Fruit fly (Drosophila melanogaster): ENCODE data around the gene wat.

Gene wat

dm6 chr3R:28985887-28986286, 34.3 kb downstream of the wat start (continued):
- no peak for TF ChIP-seq Mes4 (GFP tag; optimal IDR thresholded peaks at IDR 0.05)
- TF ChIP-seq nau (GFP tag; optimal IDR thresholded peaks at IDR 0.05) = no peak
- TF ChIP-seq Hsf (GFP tag; optimal IDR thresholded peaks at IDR 0.05) = no peak
- no peak for TF ChIP-seq CG14710 (tag; optimal IDR thresholded peaks at IDR 0.05)
- TF ChIP-seq usp (GFP tag; optimal IDR thresholded peaks at IDR 0.05) = no peak
- TF ChIP-seq NC2α (GFP tag; optimal IDR thresholded peaks at IDR 0.05) = no peak
- TF ChIP-seq CG3995 (GFP tag; optimal IDR thresholded peaks at IDR 0.05) = no peak
- TF ChIP-seq crol (GFP tag; IDR thresholded peaks at IDR 0.05) = no peak
- TF ChIP-seq CG5180 (GFP tag; optimal IDR thresholded peaks at IDR 0.05) = no peak
- no peak for TF ChIP-seq CG32767 (GFP tag; IDR thresholded peaks at IDR 0.05)
- TF ChIP-seq Dbx (GFP tag; IDR thresholded peaks at IDR 0.05) = no peak
- no peak for TF ChIP-seq CG17568 (GFP tag; optimal IDR thresholded peaks at IDR 0.05)
- TF ChIP-seq CG11504 (tag; optimal IDR thresholded peaks at IDR 0.05) = peak; percentile 15
- TF ChIP-seq Mad (GFP tag; optimal IDR thresholded peaks at IDR 0.05) = no peak
- TF ChIP-seq eve (GFP tag; optimal IDR thresholded peaks at IDR 0.05) = no peak
- 0 out of 3 replicates have a peak, but pooled peaks have one; percentile 11 for TF ChIP-seq Optix (GFP tag; IDR thresholded peaks at IDR 0.05)
- TF ChIP-seq CG10267 (tag; optimal IDR thresholded peaks at IDR 0.05) = no peak
- no peak for TF ChIP-seq Dll (GFP tag; IDR thresholded peaks at IDR 0.05; ENCODE audit: partially characterized antibody)
- peak; percentile 24 for TF ChIP-seq sens (GFP tag)
- TF ChIP-seq cwo (GFP tag; optimal IDR thresholded peaks at IDR 0.05) = no peak
- TF ChIP-seq CG17385 (GFP tag; optimal IDR thresholded peaks at IDR 0.05) = no peak
- TF ChIP-seq tio (GFP tag; optimal IDR thresholded peaks at IDR 0.05) = no peak
- TF ChIP-seq CG11456 (GFP tag; IDR thresholded peaks at IDR 0.05) = no peak
- no peak for TF ChIP-seq sug (tag; optimal IDR thresholded peaks at IDR 0.05)
- TF ChIP-seq E2f1 (GFP tag; IDR thresholded peaks at IDR 0.05) = no peak
- no peak for TF ChIP-seq CG30020 (tag; optimal IDR thresholded peaks at IDR 0.05)
- no peak for TF ChIP-seq Doc2 (GFP tag; IDR thresholded peaks at IDR 0.05)
- no peak for TF ChIP-seq ATbp (GFP tag; optimal IDR thresholded peaks at IDR 0.05)
- TF ChIP-seq dimm (GFP tag; IDR thresholded peaks at IDR 0.05) = no peak
- 0 out of 2 replicates have a peak, but pooled peaks have one; percentile 6 for TF ChIP-seq Ptx1 (GFP tag; IDR thresholded peaks at IDR 0.05)
- TF ChIP-seq CG33213 (GFP tag; optimal IDR thresholded peaks at IDR 0.05) = no peak
- TF ChIP-seq CG15269 (tag; optimal IDR thresholded peaks at IDR 0.05) = peak; percentile 19
- no peak for TF ChIP-seq CG4282 (GFP tag; optimal IDR thresholded peaks at IDR 0.05)
- peak; percentile 25 for TF ChIP-seq Xbp1 (GFP tag; optimal IDR thresholded peaks at IDR 0.05)
- TF ChIP-seq CG18764 (GFP tag; optimal IDR thresholded peaks at IDR 0.05) = no peak
- TF ChIP-seq CG4404 (GFP tag; IDR thresholded peaks at IDR 0.05) = no peak
- no peak for TF ChIP-seq CG14441 (GFP tag; IDR thresholded peaks at IDR 0.05)
- TF ChIP-seq CG1603 (tag; optimal IDR thresholded peaks at IDR 0.05) = no peak
- no peak for TF ChIP-seq CG18599 (GFP tag; optimal IDR thresholded peaks at IDR 0.05)
- TF ChIP-seq Med (GFP tag) = no peak
- no peak for TF ChIP-seq Xrp1 (GFP tag; IDR thresholded peaks at IDR 0.05)
- no peak for TF ChIP-seq onecut (GFP tag; IDR thresholded peaks at IDR 0.05)
- TF ChIP-seq Aef1 (GFP tag; IDR thresholded peaks at IDR 0.05) = no peak
- no peak for TF ChIP-seq hkb (optimal IDR thresholded peaks at IDR 0.05)
- TF ChIP-seq hkb (GFP tag; IDR thresholded peaks at IDR 0.05) = no peak
- no peak for TF ChIP-seq TFAM (GFP tag; optimal IDR thresholded peaks at IDR 0.05)
- TF ChIP-seq Atf-2 (GFP tag; optimal IDR thresholded peaks at IDR 0.05) = no peak
- TF ChIP-seq CG13894 (tag; optimal IDR thresholded peaks at IDR 0.05) = no peak
- TF ChIP-seq YL-1 (GFP tag; optimal IDR thresholded peaks at IDR 0.05) = no peak
- no peak for TF ChIP-seq Dad (GFP tag; optimal IDR thresholded peaks at IDR 0.05)
- TF ChIP-seq vvl (GFP tag; IDR thresholded peaks at IDR 0.05) = no peak
- TF ChIP-seq kni (GFP tag; optimal IDR thresholded peaks at IDR 0.05) = no peak
- no peak for TF ChIP-seq Hr3 (GFP tag; optimal IDR thresholded peaks at IDR 0.05)

Measured in whole organism, embryonic.